Fruit fly (Drosophila melanogaster) whole organism, wandering third instar larva: ENCODE measurements around the gene CG12118.

Experiments used
- Abd-B ChIP-seq: fragments of >200 bp; optimal IDR thresholded peaks from 2 replicates; lab custom pipeline; 2017; ENCODE audit warnings: missing biosample characterization, missing genetic modification characterization
- CG32264 ChIP-seq: fragments of 200-800 bp; sonication (Bioruptor generic); optimal IDR thresholded peaks from 2 replicates; lab custom pipeline; 2016; ENCODE audit warnings: missing biosample characterization, missing genetic modification characterization
- CG9705 ChIP-seq: fragments of 200-800 bp; sonication (Bioruptor generic); optimal IDR thresholded peaks from 2 replicates; lab custom pipeline; 2018; ENCODE audit warnings: missing biosample characterization, mild to moderate bottlenecking, missing genetic modification characterization
- CrebA ChIP-seq: fragments of 200-800 bp; sonication (Bioruptor generic); optimal IDR thresholded peaks from 2 replicates; lab custom pipeline; 2016; ENCODE audit warnings: missing biosample characterization, mild to moderate bottlenecking, missing genetic modification characterization, borderline replicate concordance
- Dfd ChIP-seq: fragments of >200 bp; optimal IDR thresholded peaks from 2 replicates; lab custom pipeline; 2017; ENCODE audit warnings: missing biosample characterization, missing genetic modification characterization
- Dif ChIP-seq: fragments of 200-275, 200-300 bp; sonication (Bioruptor generic); optimal IDR thresholded peaks from 2 replicates; lab custom pipeline; 2018; ENCODE audit warnings: missing biosample characterization, missing genetic modification characterization; ENCODE audit not compliant: partially characterized antibody
- GATAd ChIP-seq: sonication (Bioruptor generic); optimal IDR thresholded peaks from 2 replicates; lab custom pipeline; 2016; ENCODE audit warnings: missing biosample characterization, missing genetic modification characterization
- HLH106 ChIP-seq: fragments of 200-800 bp; optimal IDR thresholded peaks from 3 replicates; lab custom pipeline; 2019; ENCODE audit warnings: missing biosample characterization, mild to moderate bottlenecking, missing genetic modification characterization, moderate library complexity
- Hnf4 ChIP-seq: fragments of 200-800 bp; sonication (Bioruptor generic); optimal IDR thresholded peaks from 2 replicates; lab custom pipeline; 2016; ENCODE audit warnings: missing biosample characterization, mild to moderate bottlenecking, missing genetic modification characterization
- Hr78 ChIP-seq: fragments of >200 bp; optimal IDR thresholded peaks from 2 replicates; lab custom pipeline; 2017; ENCODE audit warnings: missing biosample characterization, missing genetic modification characterization
- Hr83 ChIP-seq: fragments of 200-300 bp; sonication (Bioruptor generic); optimal IDR thresholded peaks from 2 replicates; lab custom pipeline; 2016; ENCODE audit warnings: missing biosample characterization, mild to moderate bottlenecking, missing genetic modification characterization, moderate library complexity; ENCODE audit not compliant: poor library complexity, severe bottlenecking
- Jra ChIP-seq: sonication (Bioruptor generic); optimal IDR thresholded peaks from 2 replicates; lab custom pipeline; 2016; ENCODE audit warnings: missing biosample characterization, missing genetic modification characterization
- Mio ChIP-seq: sonication (Bioruptor generic); optimal IDR thresholded peaks from 2 replicates; lab custom pipeline; 2016; ENCODE audit warnings: missing biosample characterization, missing genetic modification characterization
- Myc ChIP-seq: fragments of >200 bp; optimal IDR thresholded peaks from 2 replicates; lab custom pipeline; 2017
- N ChIP-seq: fragments of >200 bp; optimal IDR thresholded peaks from 2 replicates; lab custom pipeline; 2018; ENCODE audit warnings: missing biosample characterization, missing external identifiers, missing genetic modification characterization
- OdsH ChIP-seq: fragments of 200-800 bp; sonication (Bioruptor generic); optimal IDR thresholded peaks from 2 replicates; lab custom pipeline; 2016; ENCODE audit warnings: missing biosample characterization, mild to moderate bottlenecking, missing genetic modification characterization
- Rel ChIP-seq, 2 experiments: fragments of 200-800 bp; sonication (Bioruptor generic) in 1 of 2; optimal IDR thresholded peaks; 2 replicates in 1 of 2; 3 replicates in 1 of 2; lab custom pipeline; 2016 to 2019; ENCODE audit warnings: mild to moderate bottlenecking in 2 of 2, missing biosample characterization in 2 of 2, missing genetic modification characterization in 2 of 2, moderate library complexity in 1 of 2
- Sp1 ChIP-seq: fragments of 200-800 bp; sonication (Bioruptor generic); optimal IDR thresholded peaks from 3 replicates; lab custom pipeline; 2019; ENCODE audit warnings: missing biosample characterization, mild to moderate bottlenecking, missing genetic modification characterization, moderate library complexity
- Vsx2 ChIP-seq: fragments of 200-300, 225-300 bp; sonication (Bioruptor generic); optimal IDR thresholded peaks from 2 replicates; lab custom pipeline; 2018; ENCODE audit warnings: missing biosample characterization, missing genetic modification characterization; ENCODE audit not compliant: partially characterized antibody
- br ChIP-seq: fragments of 200-800 bp; sonication (Bioruptor generic); optimal IDR thresholded peaks from 2 replicates; lab custom pipeline; 2016; ENCODE audit warnings: missing biosample characterization, missing genetic modification characterization
- brk ChIP-seq: fragments of 200-800 bp; sonication (Bioruptor generic); optimal IDR thresholded peaks from 2 replicates; lab custom pipeline; 2016; ENCODE audit warnings: missing biosample characterization, mild to moderate bottlenecking, missing genetic modification characterization
- dl ChIP-seq, 2 experiments: fragments of 175-275, 200-275 bp in 1 of 2; fragments of 200-275 bp in 1 of 2; sonication (Bioruptor generic); optimal IDR thresholded peaks; lab custom pipeline; 2018; ENCODE audit warnings: mild to moderate bottlenecking in 2 of 2, missing biosample characterization in 2 of 2, missing genetic modification characterization in 2 of 2, moderate library complexity in 2 of 2; ENCODE audit not compliant: partially characterized antibody in 2 of 2, insufficient read depth in 1 of 2
- dmrt93B ChIP-seq: fragments of 200-800 bp; sonication (Bioruptor generic); optimal IDR thresholded peaks from 2 replicates; lab custom pipeline; 2018; ENCODE audit warnings: missing biosample characterization, mild to moderate bottlenecking, missing genetic modification characterization
- dsf ChIP-seq: sonication (Bioruptor generic); optimal IDR thresholded peaks from 2 replicates; lab custom pipeline; 2016; ENCODE audit warnings: missing biosample characterization, missing genetic modification characterization, borderline replicate concordance
- ey ChIP-seq: fragments of 200-800 bp; sonication (Bioruptor generic); optimal IDR thresholded peaks from 2 replicates; lab custom pipeline; 2016; ENCODE audit warnings: missing biosample characterization, missing genetic modification characterization
- foxo ChIP-seq, 2 experiments: fragments of 200-800 bp; sonication (Bioruptor generic); optimal IDR thresholded peaks; 2 replicates in 1 of 2; 3 replicates in 1 of 2; lab custom pipeline; 2016 to 2017; ENCODE audit warnings: missing biosample characterization in 2 of 2, missing genetic modification characterization in 2 of 2
- fru ChIP-seq: fragments of 200-800 bp; sonication (Bioruptor generic); optimal IDR thresholded peaks from 3 replicates; lab custom pipeline; 2016; ENCODE audit warnings: missing biosample characterization, mild to moderate bottlenecking, missing genetic modification characterization
- h ChIP-seq: fragments of 200-800 bp; sonication (Bioruptor generic); optimal IDR thresholded peaks from 3 replicates; lab custom pipeline; 2016; ENCODE audit warnings: missing biosample characterization, mild to moderate bottlenecking, missing genetic modification characterization
- jim ChIP-seq: fragments of 175-275, 200-325 bp; sonication (Bioruptor generic); optimal IDR thresholded peaks from 2 replicates; lab custom pipeline; 2016; ENCODE audit warnings: missing biosample characterization, mild to moderate bottlenecking, missing genetic modification characterization
- lola ChIP-seq: fragments of >200 bp; optimal IDR thresholded peaks from 2 replicates; lab custom pipeline; 2017; ENCODE audit warnings: missing biosample characterization, missing genetic modification characterization
- pan ChIP-seq: fragments of >200 bp; optimal IDR thresholded peaks from 2 replicates; lab custom pipeline; 2017
- psq ChIP-seq: fragments of 200-800 bp; sonication (Bioruptor generic); optimal IDR thresholded peaks from 3 replicates; lab custom pipeline; 2017; ENCODE audit warnings: missing biosample characterization, mild to moderate bottlenecking, missing genetic modification characterization, moderate library complexity
- rgr ChIP-seq: fragments of 200-800 bp; sonication (Bioruptor generic); optimal IDR thresholded peaks from 3 replicates; lab custom pipeline; 2016; ENCODE audit warnings: missing biosample characterization, mild to moderate bottlenecking, missing genetic modification characterization
- sage ChIP-seq: fragments of 200-800 bp; sonication (Bioruptor generic); optimal IDR thresholded peaks from 2 replicates; lab custom pipeline; 2016; ENCODE audit warnings: missing biosample characterization, mild to moderate bottlenecking, missing genetic modification characterization
- sv ChIP-seq: fragments of 200-800 bp; sonication (Bioruptor generic); optimal IDR thresholded peaks from 3 replicates; lab custom pipeline; 2016; ENCODE audit warnings: missing biosample characterization, missing genetic modification characterization
- tai ChIP-seq: sonication (Bioruptor generic); optimal IDR thresholded peaks from 2 replicates; lab custom pipeline; 2016; ENCODE audit warnings: missing biosample characterization, missing genetic modification characterization
- usp ChIP-seq: fragments of >200 bp; optimal IDR thresholded peaks from 2 replicates; lab custom pipeline; 2017; ENCODE audit warnings: missing biosample characterization, missing genetic modification characterization
- woc ChIP-seq: sonication (Bioruptor generic); optimal IDR thresholded peaks from 2 replicates; lab custom pipeline; 2016; ENCODE audit warnings: missing biosample characterization, mild to moderate bottlenecking, missing genetic modification characterization

The CG12118 gene

DNA sequence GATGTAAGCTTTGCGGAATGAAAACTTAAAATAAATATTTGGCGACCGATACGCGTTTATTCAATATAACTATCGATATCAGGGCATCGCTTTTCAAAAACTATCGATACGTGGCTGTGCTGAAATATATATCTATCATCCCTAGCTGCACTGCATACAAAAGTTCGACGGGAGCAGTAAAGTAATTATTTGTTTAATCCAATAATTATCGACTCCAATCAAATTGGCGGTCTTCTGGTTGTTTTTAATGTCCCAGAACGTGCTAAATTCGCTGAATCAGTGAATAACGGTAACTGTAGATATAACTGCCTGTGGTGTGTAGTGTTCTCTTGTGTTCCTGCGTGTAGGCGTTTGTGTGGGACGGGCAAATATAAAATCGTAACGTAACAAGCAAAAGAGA lies 33.1 kb downstream of the CG12118 start, which contains the start of gene mei-P26:
mei-P26 (plus strand) TSS at position 146 of the 400 bp plus-strand sequence.
- no peak for TF ChIP-seq Myc (lab: Kevin White, UChicago)
- TF ChIP-seq h (GFP tag; lab: Kevin White, UChicago), result no peak
- TF ChIP-seq Dfd, result no peak
- no peak for TF ChIP-seq HLH106
- no peak for TF ChIP-seq jim (GFP tag; lab: Kevin White, UChicago)
- TF ChIP-seq dl (GFP tag; optimal IDR thresholded peaks at IDR 0.05; lab: Kevin White, UChicago; ENCODE audit: insufficient read depth in 1 of 2, partially characterized antibody in 2 of 2), result no peak
- no peak for TF ChIP-seq dsf
- TF ChIP-seq Jra (GFP tag; lab: Kevin White, UChicago), result peak; percentile 18
- TF ChIP-seq foxo (GFP tag; optimal IDR thresholded peaks at IDR 0.05; lab: Kevin White, UChicago), result no peak
- TF ChIP-seq N (GFP tag; lab: Kevin White, UChicago), result no peak
- TF ChIP-seq CG9705 (GFP tag; lab: Kevin White, UChicago), result no peak
- peak; percentile 3 for TF ChIP-seq fru
- TF ChIP-seq CrebA (GFP tag; lab: Kevin White, UChicago), result no peak
- peak; percentile 3 for TF ChIP-seq Hr83 (GFP tag; lab: Kevin White, UChicago)
- no peak for TF ChIP-seq Abd-B (GFP tag; lab: Kevin White, UChicago)
- no peak for TF ChIP-seq tai (GFP tag; lab: Kevin White, UChicago)
- no peak for TF ChIP-seq psq (GFP tag; lab: Kevin White, UChicago)
- TF ChIP-seq Rel (GFP tag; optimal IDR thresholded peaks at IDR 0.05; lab: Kevin White, UChicago), result no peak
- TF ChIP-seq Rel (tag; optimal IDR thresholded peaks at IDR 0.05; lab: Kevin White, UChicago), result peak; percentile 64
- TF ChIP-seq rgr, result peak; percentile 22
- TF ChIP-seq ey (GFP tag; lab: Kevin White, UChicago), result no peak
- TF ChIP-seq pan (lab: Kevin White, UChicago), result no peak
- no peak for TF ChIP-seq usp (GFP tag; lab: Kevin White, UChicago)
- TF ChIP-seq GATAd, result no peak
- TF ChIP-seq CG32264 (GFP tag; lab: Kevin White, UChicago), result no peak
- TF ChIP-seq sv (GFP tag; lab: Kevin White, UChicago), result no peak
- no peak for TF ChIP-seq Hnf4 (GFP tag; lab: Kevin White, UChicago)
- TF ChIP-seq Dif (GFP tag; lab: Kevin White, UChicago), result no peak
- no peak for TF ChIP-seq Hr78 (GFP tag; lab: Kevin White, UChicago)
- no peak for TF ChIP-seq woc
- TF ChIP-seq sage, result no peak
- TF ChIP-seq dmrt93B (GFP tag; lab: Kevin White, UChicago), result no peak
- TF ChIP-seq Mio (GFP tag; lab: Kevin White, UChicago), result no peak
- TF ChIP-seq OdsH (GFP tag; lab: Kevin White, UChicago), result no peak
- no peak for TF ChIP-seq Sp1 (GFP tag; lab: Kevin White, UChicago)
- no peak for TF ChIP-seq Vsx2 (GFP tag; lab: Kevin White, UChicago)
- no peak for TF ChIP-seq brk (GFP tag; lab: Kevin White, UChicago)
- no peak for TF ChIP-seq br (GFP tag; lab: Kevin White, UChicago)
- TF ChIP-seq lola (GFP tag; lab: Kevin White, UChicago), result no peak

DNA sequence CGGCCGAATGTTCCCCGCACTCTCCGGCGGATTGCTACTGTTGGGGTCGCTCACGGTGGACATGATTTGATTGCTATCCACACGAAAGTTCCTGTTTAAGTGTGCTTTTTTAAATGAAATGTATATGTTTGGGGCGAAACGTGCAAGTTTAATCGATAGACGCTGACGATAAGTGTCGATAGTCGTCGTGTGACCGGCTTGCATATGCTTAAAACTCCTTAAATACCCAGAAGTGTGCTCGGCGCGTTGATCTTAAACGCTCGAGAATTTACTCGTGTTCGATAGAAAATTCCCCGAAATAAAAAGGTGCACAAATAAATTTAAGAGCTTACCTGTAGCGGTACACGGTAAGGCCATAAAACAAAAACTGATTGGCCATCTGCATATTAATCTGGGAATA lies 34.3 kb downstream of the CG12118 start, which contains the start of the genes Zpr1 and CG44532:
Zpr1 (minus strand) TSS at position 179 of the 400 bp plus-strand sequence.
CG44532 (plus strand) TSS at position 181 of the 400 bp plus-strand sequence.
- TF ChIP-seq Myc (lab: Kevin White, UChicago) (peak; percentile 13), ey (GFP tag; lab: Kevin White, UChicago) (no peak), Rel (GFP tag; optimal IDR thresholded peaks at IDR 0.05; lab: Kevin White, UChicago) (no peak), Rel (tag; optimal IDR thresholded peaks at IDR 0.05; lab: Kevin White, UChicago) (peak; percentile 97), Hnf4 (GFP tag; lab: Kevin White, UChicago) (no peak)

DNA sequence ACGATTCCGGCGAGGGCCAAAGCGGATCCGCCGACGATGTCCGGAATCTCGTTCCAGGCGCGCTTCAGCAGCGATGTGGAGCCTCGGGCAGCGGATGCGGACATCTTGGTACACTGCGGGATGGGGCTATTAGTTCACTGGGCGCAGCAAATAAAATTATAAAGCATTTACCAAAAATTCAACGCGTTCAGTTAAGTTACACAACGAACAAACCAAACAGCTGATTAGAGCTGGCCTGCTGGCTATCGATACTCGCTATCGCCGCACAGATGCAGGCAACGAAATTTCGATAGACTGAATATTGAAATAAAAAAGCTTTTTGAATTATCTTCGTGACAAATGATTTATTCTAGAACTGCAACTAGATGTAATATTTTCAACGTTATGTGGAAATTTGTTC lies 36.5 kb downstream of the CG12118 start, which contains the start of gene NdufA3:
NdufA3 (minus strand) TSS at position 317 of the 400 bp plus-strand sequence.
- TF ChIP-seq Rel (GFP tag; optimal IDR thresholded peaks at IDR 0.05; lab: Kevin White, UChicago) (no peak), Rel (tag; optimal IDR thresholded peaks at IDR 0.05; lab: Kevin White, UChicago) (peak; percentile 11), Vsx2 (GFP tag; lab: Kevin White, UChicago) (no peak), sage (no peak), jim (GFP tag; lab: Kevin White, UChicago) (no peak), Hr83 (GFP tag; lab: Kevin White, UChicago) (peak; percentile 36), usp (GFP tag; lab: Kevin White, UChicago) (no peak), foxo (GFP tag; optimal IDR thresholded peaks at IDR 0.05; lab: Kevin White, UChicago) (no peak), psq (GFP tag; lab: Kevin White, UChicago) (no peak)
- TF ChIP-seq, all 38 proteins: peak for 2
